Fruit fly (Drosophila melanogaster): Measurements from ENCODE around the gene galene.

The galene gene

DNA sequence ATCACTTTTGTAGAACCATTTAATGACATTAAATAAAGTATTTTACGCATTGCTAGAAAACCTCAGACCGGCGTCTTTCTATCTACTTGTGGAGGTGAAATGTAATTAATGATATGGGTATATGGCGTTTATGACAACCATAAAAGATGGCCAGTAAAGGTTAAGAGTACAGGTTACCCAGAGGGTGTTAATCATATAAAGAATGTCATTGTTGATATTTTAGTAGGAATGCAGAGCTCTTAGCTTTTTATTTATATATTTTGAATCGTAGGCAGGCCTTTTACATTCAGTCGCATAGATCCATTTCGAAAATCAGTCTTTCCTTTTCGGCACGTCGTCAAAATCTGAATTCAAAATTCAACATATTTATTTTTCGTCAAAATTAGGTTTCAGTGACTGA, 14.9 kb downstream of the galene start, which contains the start of gene Bfc:
Gene Bfc, plus strand, starts transcription at position 301 of the 400 bp plus-strand sequence.
- TF ChIP-seq CG17806 (tag; optimal IDR thresholded peaks at IDR 0.05): no peak
- no peak for TF ChIP-seq Pif1A (GFP tag; optimal IDR thresholded peaks at IDR 0.05)
- no peak for TF ChIP-seq CG9948 (tag; optimal IDR thresholded peaks at IDR 0.05)
- no peak for TF ChIP-seq fd96Ca (GFP tag; IDR thresholded peaks at IDR 0.05)
- no peak for TF ChIP-seq D1 (tag; optimal IDR thresholded peaks at IDR 0.05)
- TF ChIP-seq CG34367 (tag; optimal IDR thresholded peaks at IDR 0.05): no peak
- no peak for TF ChIP-seq Pif1B (GFP tag; optimal IDR thresholded peaks at IDR 0.05)
- TF ChIP-seq gl (tag; optimal IDR thresholded peaks at IDR 0.05): no peak

DNA sequence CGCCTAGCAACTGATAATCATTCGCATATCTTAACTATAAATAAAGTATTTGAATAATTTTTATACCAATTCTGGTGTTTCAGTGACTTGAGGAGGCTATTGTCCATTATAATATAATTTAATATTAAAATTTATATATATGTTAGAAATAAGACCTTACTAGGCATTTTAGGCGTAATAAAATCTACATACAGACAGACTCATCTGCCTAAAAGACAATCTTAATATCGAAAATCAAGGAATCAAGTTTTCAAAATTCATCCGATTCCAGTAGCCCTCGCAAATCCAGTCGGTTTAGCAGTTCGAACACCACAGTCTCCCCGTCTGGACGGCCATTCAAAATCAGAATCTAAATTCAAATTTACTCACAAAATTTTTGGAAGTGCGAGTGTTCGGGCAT, 16.2 kb downstream of the galene start, which contains the start of the genes CG9130 and CG9133:
Gene CG9130, plus strand, starts transcription at position 301 of the 400 bp plus-strand sequence.
Gene CG9133, plus strand, starts transcription at position 301 of the 400 bp plus-strand sequence.
- TF ChIP-seq CG34367 (tag; optimal IDR thresholded peaks at IDR 0.05) (no peak), CG12605 (GFP tag; IDR thresholded peaks at IDR 0.05) (no peak), CG15710 (tag; optimal IDR thresholded peaks at IDR 0.05) (no peak), rn (GFP tag; IDR thresholded peaks at IDR 0.05) (no peak)

DNA sequence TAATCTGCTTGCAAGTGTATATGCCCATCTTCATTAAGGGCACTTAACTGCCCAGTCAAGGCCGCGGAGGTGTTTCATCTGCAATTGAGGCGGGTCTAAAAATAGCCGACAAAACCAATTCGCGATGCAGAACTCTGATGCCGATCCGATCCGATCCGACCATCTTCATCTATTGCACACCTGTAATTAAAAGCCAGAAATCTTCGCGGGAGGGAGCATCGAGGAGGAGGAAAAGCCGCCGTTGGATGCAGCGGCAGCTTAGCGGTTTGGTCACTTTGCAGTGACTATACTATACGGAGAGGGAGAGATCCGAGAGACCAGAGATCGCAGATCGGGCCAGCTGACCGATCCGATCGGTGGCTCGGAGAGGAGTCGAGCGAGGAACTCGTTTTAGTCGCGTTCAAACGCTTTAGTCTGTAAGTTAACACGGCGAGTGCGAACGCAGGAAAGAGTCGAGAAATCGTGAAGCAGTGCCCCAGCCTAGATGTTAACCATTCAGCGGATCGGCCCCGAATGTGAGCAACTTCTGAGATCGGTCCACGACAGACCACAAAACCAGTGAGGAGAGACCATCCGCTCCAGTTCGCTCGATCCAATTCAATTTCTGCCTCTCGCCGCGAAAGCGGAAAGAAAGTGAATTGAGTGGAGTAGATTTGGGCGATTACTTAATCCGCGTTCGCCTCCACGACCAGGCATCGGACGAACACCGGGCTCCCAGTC, 20.7 kb downstream of the galene start, which contains the start of gene tfc:
Gene tfc, plus strand, starts transcription at position 389 of the 720 bp plus-strand sequence.
- TF ChIP-seq fd96Ca (GFP tag; IDR thresholded peaks at IDR 0.05) (peak; percentile 20; the same call in 1 of the 3 replicates), CG32121 (GFP tag; IDR thresholded peaks at IDR 0.05) (no peak), CG13204 (GFP tag; optimal IDR thresholded peaks at IDR 0.05) (peak; percentile 66), gl (tag; optimal IDR thresholded peaks at IDR 0.05) (no peak), CG12605 (GFP tag; IDR thresholded peaks at IDR 0.05) (peak; percentile 49), EcR (GFP tag; optimal IDR thresholded peaks at IDR 0.05) (peak; percentile 61), Ets98B (GFP tag; IDR thresholded peaks at IDR 0.05) (peak; percentile 50; the same call in 1 of the 2 replicates), Pif1A (GFP tag; optimal IDR thresholded peaks at IDR 0.05) (peak; percentile 29)

DNA sequence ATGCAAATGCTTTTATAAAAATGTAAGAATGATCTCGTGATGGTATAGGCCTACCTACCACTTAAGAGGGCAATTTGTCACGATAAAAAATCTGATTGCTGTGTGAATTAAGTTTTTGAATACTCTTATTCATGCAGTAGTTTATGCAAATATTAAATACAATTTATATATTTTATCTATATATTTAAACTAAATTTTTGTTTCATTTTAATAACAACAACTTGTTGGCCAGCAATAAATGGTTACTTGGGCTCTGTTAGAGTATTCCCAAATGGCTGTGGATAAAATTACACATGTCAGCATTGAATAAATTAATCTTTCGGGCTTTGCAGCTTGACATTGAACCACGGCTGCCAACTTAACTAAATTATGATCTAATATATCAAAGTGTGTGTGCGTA, 23.0 kb downstream of the galene start:
- TF ChIP-seq Ets98B (GFP tag; IDR thresholded peaks at IDR 0.05) (no peak), fd96Ca (GFP tag; IDR thresholded peaks at IDR 0.05) (no peak), CG15710 (tag; optimal IDR thresholded peaks at IDR 0.05) (no peak), CG17806 (tag; optimal IDR thresholded peaks at IDR 0.05) (no peak), rn (GFP tag; IDR thresholded peaks at IDR 0.05) (no peak), CG9948 (tag; optimal IDR thresholded peaks at IDR 0.05) (no peak), Snoo (tag; optimal IDR thresholded peaks at IDR 0.05) (no peak), Pif1B (GFP tag; optimal IDR thresholded peaks at IDR 0.05) (no peak), CG13204 (GFP tag; optimal IDR thresholded peaks at IDR 0.05) (no peak), CG14655 (GFP tag; optimal IDR thresholded peaks at IDR 0.05) (no peak), CG8159 (tag; optimal IDR thresholded peaks at IDR 0.05) (no peak), CG34367 (tag; optimal IDR thresholded peaks at IDR 0.05) (no peak), D1 (tag; optimal IDR thresholded peaks at IDR 0.05) (no peak), CG12605 (GFP tag; IDR thresholded peaks at IDR 0.05) (no peak), Pif1A (GFP tag; optimal IDR thresholded peaks at IDR 0.05) (no peak)

DNA sequence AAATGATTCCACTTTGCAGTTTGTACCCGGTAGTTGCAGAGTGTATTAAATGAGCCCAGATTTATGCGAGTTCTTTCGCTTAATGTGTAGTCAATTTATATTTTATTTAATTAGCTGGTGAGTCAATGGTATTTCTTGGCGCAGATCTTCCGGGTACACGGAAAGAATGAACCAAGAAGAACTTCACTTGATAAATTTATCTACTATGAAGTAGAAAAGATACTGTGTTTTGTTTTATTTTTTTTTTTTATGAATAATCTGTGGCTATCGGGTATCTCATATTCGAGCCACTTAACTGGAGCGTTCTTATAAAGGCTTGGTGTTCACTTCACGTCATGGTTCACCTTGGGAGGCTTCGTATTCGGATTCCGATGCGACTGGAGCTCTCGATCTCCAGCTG, 29.5 kb downstream of the galene start:
- no peak for TF ChIP-seq CG17806 (tag; optimal IDR thresholded peaks at IDR 0.05)
- peak; percentile 25 for TF ChIP-seq CG9948 (tag; optimal IDR thresholded peaks at IDR 0.05)
- peak; percentile 33 for TF ChIP-seq CG8301 (tag; optimal IDR thresholded peaks at IDR 0.05)
- no peak for TF ChIP-seq fd96Ca (GFP tag; IDR thresholded peaks at IDR 0.05)
- TF ChIP-seq Snoo (tag; optimal IDR thresholded peaks at IDR 0.05): peak; percentile 7
- peak; percentile 57 for TF ChIP-seq Pif1B (GFP tag; optimal IDR thresholded peaks at IDR 0.05)
- peak; percentile 50 for TF ChIP-seq Pif1A (GFP tag; optimal IDR thresholded peaks at IDR 0.05)
- TF ChIP-seq CG8159 (tag; optimal IDR thresholded peaks at IDR 0.05): peak; percentile 25
- TF ChIP-seq CG14655 (GFP tag; optimal IDR thresholded peaks at IDR 0.05): peak; percentile 69

DNA sequence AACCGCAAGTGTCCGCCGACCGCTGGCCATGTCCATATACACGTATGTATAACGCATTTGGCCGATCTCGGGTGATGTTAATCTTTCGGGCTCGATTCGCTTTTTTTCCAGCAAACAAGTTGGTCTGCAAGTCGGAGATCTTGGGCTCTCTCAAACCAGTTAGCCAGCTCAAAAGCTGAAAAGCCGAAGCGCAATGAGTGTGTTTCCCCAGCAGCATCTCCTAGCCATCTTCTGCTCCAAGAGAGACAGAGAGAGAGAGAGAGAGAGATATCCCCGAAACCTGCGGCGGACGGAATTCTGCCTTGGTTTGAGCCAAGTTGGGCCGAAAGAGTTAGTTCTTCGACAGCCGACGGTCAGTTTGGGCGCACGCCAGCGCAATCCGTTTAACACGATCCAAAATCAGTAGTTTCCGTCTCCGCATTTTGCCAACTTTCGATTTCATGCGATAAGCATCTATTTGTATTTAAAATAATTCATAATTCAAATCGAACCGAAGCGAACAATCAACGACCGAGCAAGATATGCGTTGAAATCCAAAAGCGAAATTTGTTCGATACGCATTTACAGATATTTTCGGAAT, 30.0 kb downstream of the galene start:
- no peak for TF ChIP-seq CG9948 (tag; optimal IDR thresholded peaks at IDR 0.05)
- TF ChIP-seq CG13204 (GFP tag; optimal IDR thresholded peaks at IDR 0.05): peak; percentile 1
- TF ChIP-seq EcR (GFP tag; optimal IDR thresholded peaks at IDR 0.05): peak; percentile 47
- TF ChIP-seq CG4496 (GFP tag; IDR thresholded peaks at IDR 0.05): peak; percentile 31; the same call in 1 of the 3 replicates
- peak; percentile 14; the same call in 1 of the 2 replicates for TF ChIP-seq Ets98B (GFP tag; IDR thresholded peaks at IDR 0.05)
- no peak for TF ChIP-seq rn (GFP tag; IDR thresholded peaks at IDR 0.05)
- TF ChIP-seq fd96Ca (GFP tag; IDR thresholded peaks at IDR 0.05): no peak
- no peak for TF ChIP-seq CG8159 (tag; optimal IDR thresholded peaks at IDR 0.05)

DNA sequence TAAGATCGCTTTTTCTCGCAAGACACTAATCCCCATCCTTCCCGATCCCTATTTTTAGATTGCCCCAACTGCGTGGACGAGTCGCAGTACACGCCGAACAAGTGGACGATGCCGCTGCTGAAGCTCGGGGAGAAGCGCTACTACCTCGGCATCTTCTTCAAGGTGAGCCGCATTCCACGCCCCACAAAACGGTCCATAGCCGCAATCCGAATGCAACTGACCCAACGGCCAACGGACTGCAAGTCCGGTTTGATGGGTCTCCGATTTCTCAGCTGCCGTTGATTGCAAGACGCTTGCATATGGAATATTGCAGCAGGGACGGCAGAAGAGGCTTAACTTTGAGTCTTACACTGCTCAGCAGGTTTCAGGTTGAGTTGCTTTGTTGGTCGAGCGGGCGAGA, 33.5 kb downstream of the galene start:
- peak; percentile 29 for TF ChIP-seq CG13204 (GFP tag; optimal IDR thresholded peaks at IDR 0.05)
- TF ChIP-seq Pif1A (GFP tag; optimal IDR thresholded peaks at IDR 0.05): no peak
- no peak for TF ChIP-seq CG8301 (tag; optimal IDR thresholded peaks at IDR 0.05)
- TF ChIP-seq EcR (GFP tag; optimal IDR thresholded peaks at IDR 0.05): peak; percentile 92
- TF ChIP-seq fd96Ca (GFP tag; IDR thresholded peaks at IDR 0.05): no peak

All from whole organism, pupa.